Worm (Caenorhabditis elegans) whole organism, midembryonic: ENCODE measurements around the gene Y111B2A.12.

ENCODE experiments used
- cog-1 ChIP-seq: sonication (generic microtip); optimal IDR thresholded peaks from 2 replicates; lab custom pipeline; 2016; ENCODE audit warnings: missing genetic modification characterization, missing compliant biosample characterization
- flt-1 ChIP-seq: fragments of 200-800 bp; sonication (Bioruptor generic); IDR thresholded peaks from 2 replicates; pipeline ENCODE4 v1.3.6; 2022; ENCODE audit warnings: missing genetic modification characterization, missing compliant biosample characterization
- med-1 ChIP-seq: sonication (generic microtip); optimal IDR thresholded peaks from 2 replicates; lab custom pipeline; 2017; ENCODE audit warnings: missing genetic modification characterization, mild to moderate bottlenecking, missing compliant biosample characterization, antibody characterized with exemption, missing genetic modification reagents; ENCODE audit not compliant: insufficient read depth
- ref-1 ChIP-seq: fragments of 200-800 bp; sonication (Bioruptor generic); conservative IDR thresholded peaks from 2 replicates; pipeline ENCODE4 v1.3.6; 2022; ENCODE audit warnings: missing genetic modification reagents, missing genetic modification characterization, missing compliant biosample characterization
- tab-1 ChIP-seq: fragments of 200-800 bp; sonication (Bioruptor generic); IDR thresholded peaks from 2 replicates; pipeline ENCODE4 v1.3.6; 2022; ENCODE audit warnings: missing genetic modification characterization, missing compliant biosample characterization
- ztf-29 ChIP-seq: fragments of 200-800 bp; sonication (Bioruptor generic); IDR thresholded peaks from 2 replicates; pipeline ENCODE4 v1.3.6; 2022; ENCODE audit warnings: missing genetic modification reagents, missing genetic modification characterization, missing compliant biosample characterization

DNA sequence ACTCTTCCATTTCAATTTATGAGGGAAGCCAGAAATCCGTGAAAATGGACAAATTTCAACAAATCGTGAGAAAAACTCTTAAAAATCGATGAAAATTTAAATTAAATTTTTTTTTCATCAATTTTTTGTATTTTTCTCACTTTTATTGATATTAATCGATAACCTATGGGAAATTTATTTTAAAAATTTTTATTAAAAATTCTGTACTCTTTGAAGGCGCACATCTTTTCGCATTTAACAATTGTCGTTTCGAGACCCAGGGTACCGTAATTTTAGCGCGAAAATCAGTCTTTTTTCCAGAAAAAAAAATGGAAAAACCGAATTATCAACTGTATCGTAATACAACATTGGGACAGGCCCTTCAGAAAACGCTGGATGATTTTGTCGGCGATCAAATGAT is 15.4 kb downstream of the Y111B2A.12 start, which contains the start of gene gtf-2A2:
- TF ChIP-seq med-1 (GFP tag; lab: Kevin White, UChicago) = no peak
- TF ChIP-seq flt-1 (GFP tag; lab: Robert Waterston, UW) = no peak
- no peak for TF ChIP-seq cog-1 (tag; lab: Kevin White, UChicago)
- TF ChIP-seq ztf-29 (GFP tag; lab: Robert Waterston, UW) = no peak
- no peak for TF ChIP-seq tab-1
- TF ChIP-seq ref-1 (GFP tag; lab: Robert Waterston, UW) = no peak
